Worm (Caenorhabditis elegans) whole organism, L1 larva: Measurements from ENCODE around the gene sfxn-1.2.

Experiments
- C34B4.2 ChIP-seq: sonication (generic microtip); optimal IDR thresholded peaks from 2 replicates; lab custom pipeline; 2017; ENCODE audit warnings: mild to moderate bottlenecking, missing genetic modification characterization, missing compliant biosample characterization
- Y116A8C.19 ChIP-seq: sonication (generic microtip); optimal IDR thresholded peaks from 2 replicates; lab custom pipeline; 2016; ENCODE audit warnings: missing compliant biosample characterization, missing genetic modification characterization, borderline replicate concordance
- aha-1 ChIP-seq: fragments of 150-350 bp; optimal IDR thresholded peaks from 2 replicates; lab custom pipeline; 2014; ENCODE audit warnings: missing biosample characterization, missing genetic modification characterization
- alr-1 ChIP-seq: fragments of 200-800 bp; sonication (Bioruptor generic); optimal IDR thresholded peaks from 2 replicates; lab custom pipeline; 2018; ENCODE audit warnings: borderline replicate concordance, mild to moderate bottlenecking, missing genetic modification characterization, missing compliant biosample characterization
- ama-1 ChIP-seq: fragments of 150-350 bp; optimal IDR thresholded peaks from 2 replicates; lab custom pipeline; 2014
- blmp-1 ChIP-seq: fragments of 150-350 bp; optimal IDR thresholded peaks from 2 replicates; lab custom pipeline; 2014; ENCODE audit warnings: missing biosample characterization, missing genetic modification characterization
- ceh-63 ChIP-seq: fragments of 200-800 bp; sonication (Bioruptor generic); optimal IDR thresholded peaks from 2 replicates; lab custom pipeline; 2018; ENCODE audit warnings: mild to moderate bottlenecking, missing genetic modification characterization, missing compliant biosample characterization
- ceh-8 ChIP-seq: fragments of 200-800 bp; sonication (Bioruptor generic); optimal IDR thresholded peaks from 2 replicates; lab custom pipeline; 2018; ENCODE audit warnings: mild to moderate bottlenecking, missing genetic modification characterization, moderate library complexity, missing compliant biosample characterization
- ceh-88 ChIP-seq: fragments of 200-800 bp; sonication (Bioruptor generic); IDR thresholded peaks from 2 replicates; pipeline ENCODE4 v1.3.6; 2022; ENCODE audit warnings: missing genetic modification characterization, missing compliant biosample characterization
- dpl-1 ChIP-seq, 3 experiments: fragments of 150-350 bp in 2 of 3; sonication (generic microtip) in 1 of 3; optimal IDR thresholded peaks; 2 replicates each; lab custom pipeline; 2014 to 2017; ENCODE audit warnings: missing biosample characterization in 3 of 3, missing genetic modification characterization in 3 of 3, missing genetic modification reagents in 3 of 3
- dsc-1 ChIP-seq: sonication (generic microtip); optimal IDR thresholded peaks from 2 replicates; lab custom pipeline; 2016; ENCODE audit warnings: mild to moderate bottlenecking, missing genetic modification characterization, missing compliant biosample characterization
- efl-1 ChIP-seq, 4 experiments: fragments of 150-350 bp; optimal IDR thresholded peaks in 3 of 4; peaks in 1 of 4; 1 replicate in 1 of 4; 2 replicates in 3 of 4; lab custom pipeline; 2014; ENCODE audit warnings: missing biosample characterization in 2 of 4, missing genetic modification characterization in 2 of 4, missing genetic modification reagents in 2 of 4
- egl-27 ChIP-seq, 2 experiments: fragments of 150-350 bp in 1 of 2; sonication (generic microtip); optimal IDR thresholded peaks; 3 replicates each; lab custom pipeline; 2017 to 2018; ENCODE audit warnings: missing biosample characterization in 2 of 2, missing genetic modification characterization in 2 of 2, missing genetic modification reagents in 2 of 2
- elt-2 ChIP-seq: sonication (generic microtip); optimal IDR thresholded peaks from 2 replicates; lab custom pipeline; 2016; ENCODE audit warnings: missing genetic modification characterization, mild to moderate bottlenecking, inconsistent platforms, missing compliant biosample characterization, missing genetic modification reagents
- elt-3 ChIP-seq, 6 experiments: fragments of 150-350 bp in 1 of 6; sonication (generic microtip); optimal IDR thresholded peaks; 2 replicates each; lab custom pipeline; 2017 to 2018; ENCODE audit warnings: missing biosample characterization in 6 of 6, missing genetic modification characterization in 6 of 6, inconsistent platforms in 1 of 6
- ets-5 ChIP-seq: fragments of 200-800 bp; sonication (Bioruptor generic); IDR thresholded peaks from 2 replicates; pipeline ENCODE4 v1.3.6; 2022; ENCODE audit warnings: missing genetic modification characterization, missing compliant biosample characterization
- fos-1 ChIP-seq: fragments of 150-350 bp; optimal IDR thresholded peaks from 2 replicates; lab custom pipeline; 2014; ENCODE audit warnings: missing biosample characterization, missing genetic modification characterization
- hlh-4 ChIP-seq: sonication (generic microtip); optimal IDR thresholded peaks from 2 replicates; lab custom pipeline; 2016; ENCODE audit warnings: mild to moderate bottlenecking, missing genetic modification characterization, missing compliant biosample characterization
- irx-1 ChIP-seq: sonication (generic microtip); optimal IDR thresholded peaks from 2 replicates; lab custom pipeline; 2016; ENCODE audit warnings: missing genetic modification characterization, missing compliant biosample characterization
- lin-13 ChIP-seq: fragments of 150-350 bp; optimal IDR thresholded peaks from 2 replicates; lab custom pipeline; 2014; ENCODE audit warnings: missing biosample characterization, missing genetic modification reagents, missing genetic modification characterization
- lin-14 ChIP-seq: fragments of 200-800 bp; sonication (Bioruptor generic); optimal IDR thresholded peaks from 2 replicates; lab custom pipeline; 2018; ENCODE audit warnings: mild to moderate bottlenecking, missing genetic modification characterization, moderate library complexity, missing compliant biosample characterization
- lin-15B ChIP-seq: fragments of 150-350 bp; sonication (generic microtip); optimal IDR thresholded peaks from 3 replicates; lab custom pipeline; 2014; ENCODE audit warnings: missing biosample characterization, missing genetic modification characterization
- lin-35 ChIP-seq, 2 experiments: fragments of 150-350 bp; optimal IDR thresholded peaks; 2 replicates each; lab custom pipeline; 2014; ENCODE audit warnings: missing biosample characterization in 2 of 2, missing genetic modification characterization in 2 of 2, missing genetic modification reagents in 2 of 2
- lsy-2 ChIP-seq, 2 experiments: fragments of 150-350 bp; optimal IDR thresholded peaks; 2 replicates each; lab custom pipeline; 2014; ENCODE audit warnings: missing biosample characterization in 2 of 2, missing genetic modification characterization in 2 of 2
- mab-9 ChIP-seq: fragments of 200-800 bp; sonication (Bioruptor generic); IDR thresholded peaks from 2 replicates; pipeline ENCODE4 v1.3.6; 2022; ENCODE audit warnings: missing genetic modification reagents, missing genetic modification characterization, missing compliant biosample characterization
- mef-2 ChIP-seq: fragments of 150-350 bp; optimal IDR thresholded peaks from 2 replicates; lab custom pipeline; 2014; ENCODE audit warnings: missing biosample characterization, missing genetic modification characterization
- mep-1 ChIP-seq: fragments of 150-350 bp; optimal IDR thresholded peaks from 2 replicates; lab custom pipeline; 2014; ENCODE audit warnings: missing biosample characterization, missing genetic modification characterization
- nhr-11 ChIP-seq: fragments of 150-350 bp; optimal IDR thresholded peaks from 2 replicates; lab custom pipeline; 2014; ENCODE audit warnings: missing biosample characterization, missing genetic modification characterization
- nhr-19 ChIP-seq: fragments of 200-800 bp; sonication (Bioruptor generic); conservative IDR thresholded peaks from 2 replicates; pipeline ENCODE4 v1.3.6; 2022; ENCODE audit warnings: missing genetic modification characterization, missing compliant biosample characterization
- nhr-47 ChIP-seq: sonication (generic microtip); optimal IDR thresholded peaks from 2 replicates; lab custom pipeline; 2016; ENCODE audit warnings: mild to moderate bottlenecking, missing genetic modification characterization, moderate library complexity, missing compliant biosample characterization
- nhr-71 ChIP-seq: sonication (generic microtip); optimal IDR thresholded peaks from 2 replicates; lab custom pipeline; 2016; ENCODE audit warnings: mild to moderate bottlenecking, missing genetic modification characterization, moderate library complexity, missing compliant biosample characterization
- nhr-76 ChIP-seq: sonication (generic microtip); optimal IDR thresholded peaks from 2 replicates; lab custom pipeline; 2017; ENCODE audit warnings: missing biosample characterization, missing genetic modification characterization
- nhr-84 ChIP-seq: sonication (generic microtip); optimal IDR thresholded peaks from 2 replicates; lab custom pipeline; 2017; ENCODE audit warnings: missing biosample characterization, missing genetic modification characterization
- pqm-1 ChIP-seq: sonication (generic microtip); optimal IDR thresholded peaks from 3 replicates; lab custom pipeline; 2017; ENCODE audit warnings: missing biosample characterization, missing genetic modification characterization
- rnt-1 ChIP-seq: sonication (generic microtip); optimal IDR thresholded peaks from 2 replicates; lab custom pipeline; 2016; ENCODE audit warnings: mild to moderate bottlenecking, missing genetic modification characterization, moderate library complexity, missing compliant biosample characterization
- skn-1 ChIP-seq: fragments of 150-350 bp; optimal IDR thresholded peaks from 2 replicates; lab custom pipeline; 2014; ENCODE audit warnings: missing biosample characterization, missing genetic modification characterization
- sox-4 ChIP-seq: sonication (generic microtip); optimal IDR thresholded peaks from 2 replicates; lab custom pipeline; 2016; ENCODE audit warnings: missing genetic modification characterization, missing compliant biosample characterization
- sup-37 ChIP-seq: fragments of 200-800 bp; sonication (Bioruptor generic); optimal IDR thresholded peaks from 2 replicates; lab custom pipeline; 2018; ENCODE audit warnings: mild to moderate bottlenecking, missing genetic modification characterization, missing compliant biosample characterization
- swsn-7 ChIP-seq: sonication (generic microtip); optimal IDR thresholded peaks from 2 replicates; lab custom pipeline; 2016; ENCODE audit warnings: missing genetic modification characterization, missing compliant biosample characterization
- tbx-2 ChIP-seq: sonication (generic microtip); optimal IDR thresholded peaks from 2 replicates; lab custom pipeline; 2016; ENCODE audit warnings: missing genetic modification characterization, missing compliant biosample characterization
- unc-30 ChIP-seq: sonication (generic microtip); optimal IDR thresholded peaks from 2 replicates; lab custom pipeline; 2017; ENCODE audit warnings: missing biosample characterization, missing genetic modification characterization
- unc-62 ChIP-seq: fragments of 150-350 bp; optimal IDR thresholded peaks from 2 replicates; lab custom pipeline; 2014; ENCODE audit warnings: missing biosample characterization, missing genetic modification reagents, missing genetic modification characterization
- xbp-1 ChIP-seq: sonication (generic microtip); optimal IDR thresholded peaks from 2 replicates; lab custom pipeline; 2016; ENCODE audit warnings: missing genetic modification characterization, missing compliant biosample characterization
- ztf-11 ChIP-seq, 2 experiments: sonication (generic microtip); optimal IDR thresholded peaks; 2 replicates each; lab custom pipeline; 2016 to 2017; ENCODE audit warnings: missing genetic modification characterization in 2 of 2, missing biosample characterization in 1 of 2, missing compliant biosample characterization in 1 of 2

sfxn-1.2 gene

DNA sequence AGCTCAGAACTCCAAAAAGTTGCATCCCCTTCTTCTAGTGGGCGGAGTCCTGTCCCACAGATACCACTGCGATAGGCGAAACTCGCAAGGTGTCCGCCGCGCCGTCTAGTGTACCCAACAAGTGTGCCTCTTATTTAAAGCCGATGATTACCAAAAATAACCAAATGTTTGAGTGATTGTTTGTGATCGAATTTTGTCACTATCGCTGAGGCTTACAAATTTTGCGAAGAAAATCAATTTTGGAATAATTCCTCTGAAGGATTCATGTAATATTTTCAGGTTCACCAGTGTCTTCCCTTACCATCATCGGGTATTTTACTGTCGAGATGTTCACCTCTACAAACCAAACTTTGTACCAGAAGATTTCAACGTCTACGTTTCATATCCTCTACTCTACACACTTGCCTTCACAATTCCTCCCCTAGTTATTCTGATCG is 38.2 kb downstream of the sfxn-1.2 start (continued):
- peak in 4 of 6 experiments; percentile 9 to 82 (median 46) for TF ChIP-seq elt-3 (tag; optimal IDR thresholded peaks at IDR 0.05; lab: Kevin White, UChicago)
- TF ChIP-seq ztf-11 (tag; optimal IDR thresholded peaks at IDR 0.05; lab: Kevin White, UChicago): no peak
- peak; percentile 11 for TF ChIP-seq aha-1 (tag; lab: Kevin White, UChicago)
- peak; percentile 16 for TF ChIP-seq nhr-11 (tag; lab: Kevin White, UChicago)
- TF ChIP-seq swsn-7 (tag; lab: Kevin White, UChicago): peak; percentile 77
- no peak for TF ChIP-seq egl-27 (tag; optimal IDR thresholded peaks at IDR 0.05; lab: Kevin White, UChicago)
- peak; percentile 72 for TF ChIP-seq tbx-2 (tag; lab: Kevin White, UChicago)
- no peak for TF ChIP-seq unc-30 (tag; lab: Kevin White, UChicago)
- no peak for TF ChIP-seq skn-1 (tag; lab: Kevin White, UChicago)
- TF ChIP-seq fos-1: peak; percentile 85
- no peak for TF ChIP-seq Y116A8C.19
- TF ChIP-seq blmp-1 (tag; lab: Kevin White, UChicago): no peak
- peak; percentile 76 for TF ChIP-seq elt-2
- TF ChIP-seq pqm-1: no peak
- peak; percentile 91 for TF ChIP-seq nhr-47 (tag; lab: Kevin White, UChicago)

DNA sequence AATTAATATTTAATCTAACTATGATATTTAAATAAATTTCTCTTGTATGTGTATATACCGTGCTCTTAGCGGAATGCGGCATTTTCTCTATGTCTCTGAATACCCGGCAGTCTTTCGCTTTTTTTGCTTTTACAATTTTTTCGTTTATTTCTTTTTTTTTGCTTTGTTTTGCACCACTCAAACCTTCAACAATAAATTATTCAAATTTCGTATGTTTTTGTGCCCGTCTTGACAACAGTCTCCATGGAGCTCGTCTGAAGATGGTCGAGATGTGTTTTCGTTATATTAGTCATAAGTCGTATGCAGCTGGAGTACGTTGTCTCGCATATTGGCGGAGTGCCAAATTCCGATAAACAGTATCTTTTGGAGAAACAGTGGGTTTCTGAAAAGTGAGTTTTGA is 40.6 kb downstream of the sfxn-1.2 start, which contains the start of gene T06D8.2:
Gene T06D8.2 (plus strand): TSS at position 301 of the 400 bp plus-strand sequence.
- TF ChIP-seq aha-1 (tag; lab: Kevin White, UChicago) (no peak), lin-14 (GFP tag; lab: Kevin White, UChicago) (no peak), tbx-2 (tag; lab: Kevin White, UChicago) (no peak), ceh-88 (GFP tag; lab: Robert Waterston, UW) (no peak), irx-1 (tag; lab: Kevin White, UChicago) (no peak), sox-4 (tag; lab: Kevin White, UChicago) (no peak), nhr-76 (tag; lab: Kevin White, UChicago) (no peak)

DNA sequence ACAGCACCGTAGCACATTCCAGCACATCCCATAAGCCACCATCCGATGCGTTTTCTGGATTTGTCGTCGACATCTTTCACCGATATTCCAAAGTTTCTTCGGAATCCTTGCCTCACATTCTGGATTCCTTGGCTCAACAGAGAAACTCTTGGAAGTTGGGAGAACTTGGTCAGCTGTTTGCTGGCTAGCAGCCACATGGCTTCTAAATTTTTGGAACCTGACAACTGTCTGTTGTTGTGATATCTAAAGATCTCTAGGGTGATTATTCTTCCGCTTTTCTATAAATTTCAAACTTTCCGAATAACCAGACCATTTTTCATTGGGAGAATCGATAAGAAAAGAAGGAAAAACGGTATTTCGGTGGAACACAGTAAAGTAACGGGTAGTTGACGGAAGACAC is 48.9 kb downstream of the sfxn-1.2 start, which contains the start of gene cox-15:
Gene cox-15 (minus strand): TSS at position 202 of the 400 bp plus-strand sequence.
- TF ChIP-seq mef-2 (tag; lab: Kevin White, UChicago) (no peak), aha-1 (tag; lab: Kevin White, UChicago) (no peak), xbp-1 (no peak), rnt-1 (peak; percentile 17), efl-1 (optimal IDR thresholded peaks at IDR 0.05; lab: Kevin White, UChicago) (peak in 1 of 2 experiments; percentile 5), efl-1 (GFP tag; optimal IDR thresholded peaks at IDR 0.05 in 1 of 2; lab: Kevin White, UChicago) (no peak), lin-13 (GFP tag; lab: Kevin White, UChicago) (no peak), swsn-7 (tag; lab: Kevin White, UChicago) (no peak), lin-14 (GFP tag; lab: Kevin White, UChicago) (peak; percentile 4), ceh-63 (GFP tag; lab: Kevin White, UChicago) (no peak), nhr-19 (GFP tag; lab: Robert Waterston, UW) (no peak), skn-1 (tag; lab: Kevin White, UChicago) (no peak), nhr-84 (tag; lab: Kevin White, UChicago) (no peak), unc-30 (tag; lab: Kevin White, UChicago) (no peak), nhr-71 (tag; lab: Kevin White, UChicago) (no peak)
- TF ChIP-seq, all 84 proteins: peak for 3

DNA sequence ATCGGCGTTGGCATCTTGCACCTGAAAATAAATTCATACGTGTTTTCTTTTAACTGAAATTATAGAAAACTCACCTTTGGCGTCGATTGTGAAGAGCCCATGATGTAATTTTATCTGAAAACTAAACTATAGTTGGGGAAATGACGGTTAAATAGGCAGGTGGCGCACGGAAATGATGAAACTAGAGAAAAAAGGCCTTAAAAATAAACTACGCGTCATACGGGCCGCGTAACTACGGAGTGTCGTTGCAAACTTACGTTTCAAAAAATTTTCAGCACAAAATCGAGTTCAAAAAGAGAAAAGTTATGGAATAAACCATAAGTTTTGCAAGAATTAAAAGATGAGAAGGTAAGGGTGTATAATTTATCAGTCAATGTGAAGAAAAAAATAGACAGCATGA is 50.4 kb downstream of the sfxn-1.2 start, which contains the start of gene cchl-1:
Gene cchl-1 (minus strand): TSS at position 114 of the 400 bp plus-strand sequence.
- no peak for TF ChIP-seq blmp-1 (tag; lab: Kevin White, UChicago)
- no peak for TF ChIP-seq C34B4.2
- peak; percentile 28 to 47 for TF ChIP-seq lin-35 (GFP tag; optimal IDR thresholded peaks at IDR 0.05; lab: Kevin White, UChicago)
- no peak for TF ChIP-seq sox-4 (tag; lab: Kevin White, UChicago)
- TF ChIP-seq nhr-76 (tag; lab: Kevin White, UChicago): no peak
- TF ChIP-seq mab-9 (GFP tag; lab: Robert Waterston, UW): no peak
- TF ChIP-seq hlh-4: no peak
- TF ChIP-seq dpl-1 (GFP tag; optimal IDR thresholded peaks at IDR 0.05; lab: Kevin White, UChicago): peak in 2 of 3 experiments; percentile 3 to 37
- TF ChIP-seq skn-1 (tag; lab: Kevin White, UChicago): peak; percentile 4
- no peak for TF ChIP-seq dsc-1 (tag; lab: Kevin White, UChicago)
- TF ChIP-seq nhr-47 (tag; lab: Kevin White, UChicago): no peak
- no peak for TF ChIP-seq unc-62
- TF ChIP-seq pqm-1: no peak
- TF ChIP-seq ceh-8 (GFP tag; lab: Kevin White, UChicago): no peak
- TF ChIP-seq efl-1 (optimal IDR thresholded peaks at IDR 0.05; lab: Kevin White, UChicago): peak; percentile 15 to 27
- TF ChIP-seq efl-1 (GFP tag; optimal IDR thresholded peaks at IDR 0.05 in 1 of 2; lab: Kevin White, UChicago): peak; percentile 37 to 58
- TF ChIP-seq elt-2: no peak
- peak; percentile 0 for TF ChIP-seq mep-1 (tag; lab: Kevin White, UChicago)
- TF ChIP-seq lsy-2 (tag; optimal IDR thresholded peaks at IDR 0.05; lab: Kevin White, UChicago): peak in 1 of 2 experiments; percentile 31
- TF ChIP-seq ama-1: peak; percentile 27
- no peak for TF ChIP-seq ets-5
- no peak for TF ChIP-seq lin-15B (tag; lab: Kevin White, UChicago)
- no peak for TF ChIP-seq alr-1
- no peak for TF ChIP-seq sup-37 (GFP tag; lab: Kevin White, UChicago)
